Worm (Caenorhabditis elegans) whole organism, L4/young adult: ENCODE measurements around the gene Y60A9A.1.

ENCODE experiments used
- W03F9.2 ChIP-seq: fragments of 150-350 bp; optimal IDR thresholded peaks from 2 replicates; lab custom pipeline; 2014; ENCODE audit warnings: missing biosample characterization, missing genetic modification characterization
- dao-5 ChIP-seq: sonication (generic microtip); optimal IDR thresholded peaks from 2 replicates; lab custom pipeline; 2016; ENCODE audit warnings: missing genotype, missing genetic modification characterization, moderate library complexity, missing compliant biosample characterization
- him-1 ChIP-seq: sonication (generic microtip); optimal IDR thresholded peaks from 2 replicates; lab custom pipeline; 2016; ENCODE audit warnings: missing genotype, missing genetic modification reagents, missing genetic modification characterization, missing compliant biosample characterization

Gene Y60A9A.1

ce11 chrX:14377169-14377568 is at the start of gene Y60A9A.1:
Gene Y60A9A.1 (minus strand): TSS chrX:14377269.
- no peak for TF ChIP-seq dao-5 (tag; lab: Kevin White, UChicago)
- TF ChIP-seq W03F9.2 = no peak
- no peak for TF ChIP-seq him-1

DNA sequence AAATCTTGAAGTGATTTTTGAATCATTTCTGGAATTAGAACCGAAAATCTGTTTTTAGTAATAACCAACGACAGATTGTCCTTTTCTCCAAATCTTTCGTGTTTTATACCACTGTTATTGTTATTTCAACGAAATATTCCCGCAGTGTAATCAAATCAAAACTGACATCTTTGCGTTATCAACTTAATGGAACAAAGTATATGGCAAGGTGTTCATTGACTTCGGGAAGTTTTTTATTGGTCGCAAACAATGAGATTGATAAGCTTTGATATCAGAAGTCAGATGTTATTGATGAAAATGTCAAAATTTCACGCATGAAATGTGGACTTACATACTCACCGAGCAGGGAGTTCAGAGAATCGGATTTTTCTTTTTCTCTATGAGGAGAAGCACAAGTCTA is 47.6 kb upstream of the Y60A9A.1 start, which contains the start of gene F23D12.11:
TSS of gene F23D12.11 (minus strand) at position 79 of the 400 bp plus-strand sequence.
- no peak for TF ChIP-seq dao-5 (tag; lab: Kevin White, UChicago)
- no peak for TF ChIP-seq W03F9.2
- TF ChIP-seq him-1 = no peak

ce11 chrX:14424186-14424585 is 47.1 kb upstream of the Y60A9A.1 start:
- TF ChIP-seq dao-5 (tag; lab: Kevin White, UChicago) (no peak), W03F9.2 (no peak), him-1 (no peak)

DNA sequence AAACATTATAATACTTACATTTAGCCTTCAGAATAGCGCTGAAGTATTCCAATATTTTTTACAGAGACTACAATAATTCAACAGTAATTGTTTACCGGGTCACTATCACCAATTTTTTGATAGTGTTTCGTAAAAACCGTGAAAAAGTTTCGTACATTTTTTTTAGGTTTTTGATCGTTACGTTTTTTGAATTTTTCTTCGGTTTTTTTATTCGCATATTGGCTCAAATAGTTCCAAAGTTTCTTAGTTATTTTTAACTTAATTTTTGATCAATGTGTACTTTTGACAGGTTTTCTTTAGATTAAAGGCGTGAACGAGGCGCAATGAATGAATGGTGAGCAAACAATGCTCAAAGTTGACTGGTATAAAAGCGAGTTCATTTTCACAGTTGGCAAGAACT is 46.0 kb upstream of the Y60A9A.1 start, which contains the start of gene fipr-3:
TSS of gene fipr-3 (plus strand) at position 301 of the 400 bp plus-strand sequence.
- no peak for TF ChIP-seq him-1
- no peak for TF ChIP-seq dao-5 (tag; lab: Kevin White, UChicago)
- no peak for TF ChIP-seq W03F9.2

- no peak for TF ChIP-seq him-1
- TF ChIP-seq W03F9.2 = no peak
- no peak for TF ChIP-seq dao-5 (tag; lab: Kevin White, UChicago)
Measured at ce11 chrX:14421529-14421982, 44.5 kb upstream of the Y60A9A.1 start, which contains the start of gene F23D12.2. Gene F23D12.2 (minus strand): TSS chrX:14421579.

- TF ChIP-seq him-1 (no peak), W03F9.2 (no peak), dao-5 (tag; lab: Kevin White, UChicago) (no peak)
Measured at ce11 chrX:14415641-14416040, 38.6 kb upstream of the Y60A9A.1 start, which contains the start of gene F23D12.10. Gene F23D12.10 (minus strand): TSS chrX:14415741.

ce11 chrX:14412774-14413173 is 35.7 kb upstream of the Y60A9A.1 start, which contains the start of gene fbxa-179:
Gene fbxa-179 (minus strand): TSS chrX:14412874.
- TF ChIP-seq W03F9.2 (no peak), dao-5 (tag; lab: Kevin White, UChicago) (no peak), him-1 (no peak)

DNA sequence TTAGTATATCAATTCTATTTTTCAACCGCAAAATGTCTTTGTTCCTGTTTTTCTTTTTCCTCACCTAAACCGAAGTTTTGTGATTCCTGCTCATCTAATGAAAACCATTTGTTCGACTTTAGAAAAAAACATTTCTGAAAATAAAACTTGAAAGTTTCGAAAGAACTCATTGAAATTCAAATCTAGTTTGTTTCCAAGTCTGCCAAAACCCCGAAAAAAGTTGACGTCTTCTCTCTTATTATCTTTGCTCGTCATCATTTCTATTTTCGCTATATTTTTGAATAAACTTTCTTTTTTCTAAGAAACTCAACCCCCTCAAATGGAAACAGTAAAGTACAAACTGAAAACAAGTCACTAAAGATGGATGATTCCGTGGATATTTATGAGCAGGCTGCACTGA is 28.7 kb upstream of the Y60A9A.1 start, which contains the start of gene frpr-17:
TSS of gene frpr-17 (plus strand) at position 301 of the 400 bp plus-strand sequence.
- TF ChIP-seq W03F9.2 (no peak), him-1 (no peak)

- no peak for TF ChIP-seq W03F9.2
- no peak for TF ChIP-seq dao-5 (tag; lab: Kevin White, UChicago)
- TF ChIP-seq him-1 = no peak
Measured at ce11 chrX:14401230-14401629, 24.2 kb upstream of the Y60A9A.1 start.

- TF ChIP-seq him-1 (no peak), dao-5 (tag; lab: Kevin White, UChicago) (no peak), W03F9.2 (no peak)
Measured at ce11 chrX:14399035-14399434, 22.0 kb upstream of the Y60A9A.1 start.

DNA sequence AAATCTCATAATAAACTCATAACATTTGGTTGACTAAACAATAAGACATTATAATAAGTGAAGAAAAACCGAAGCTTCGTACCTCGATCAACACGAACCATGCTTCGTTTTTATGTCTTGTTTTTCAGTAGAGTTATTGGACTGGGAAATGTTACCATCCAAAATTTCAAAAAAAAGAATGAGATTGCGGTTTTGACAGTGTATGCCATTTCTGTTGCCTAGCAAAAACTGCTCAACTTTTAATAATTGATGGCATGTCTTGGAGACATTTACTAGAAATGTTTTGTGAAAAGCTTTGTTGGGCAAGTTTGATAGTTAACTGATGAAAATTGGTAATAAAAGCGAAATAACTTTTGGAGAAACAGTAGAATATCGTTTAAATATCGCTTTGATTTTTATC is 18.2 kb upstream of the Y60A9A.1 start, which contains the start of gene Y60A9.1:
TSS of gene Y60A9.1 (minus strand) at position 101 of the 400 bp plus-strand sequence.
- TF ChIP-seq W03F9.2 (no peak), dao-5 (tag; lab: Kevin White, UChicago) (no peak), him-1 (no peak)

DNA sequence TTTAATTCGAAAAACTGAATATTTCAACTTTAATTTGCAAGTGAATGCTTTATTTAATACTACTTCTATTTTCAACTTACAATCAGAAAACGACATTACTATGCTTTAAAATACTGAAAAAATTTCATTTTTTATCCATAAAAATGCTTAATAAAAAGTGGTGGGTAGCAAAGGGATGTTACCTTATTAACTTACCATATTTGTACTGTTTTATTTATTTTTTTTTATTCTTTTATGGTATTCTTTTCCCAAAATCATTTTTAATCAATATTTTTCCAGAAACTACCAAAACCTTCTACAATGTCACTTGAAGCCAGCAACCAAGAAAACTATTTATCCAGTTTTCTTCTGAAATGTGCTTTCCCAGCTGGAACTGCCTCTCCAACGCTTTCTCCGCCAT is 5.9 kb upstream of the Y60A9A.1 start, which contains the start of gene Y60A9.3:
TSS of gene Y60A9.3 (plus strand) at position 301 of the 400 bp plus-strand sequence.
- TF ChIP-seq dao-5 (tag; lab: Kevin White, UChicago) (no peak), W03F9.2 (no peak)

- no peak for TF ChIP-seq W03F9.2
- no peak for TF ChIP-seq him-1
- no peak for TF ChIP-seq dao-5 (tag; lab: Kevin White, UChicago)
Measured at ce11 chrX:14370314-14370713, 6.8 kb downstream of the Y60A9A.1 start, which contains the start of gene irk-3. Gene irk-3 (minus strand): TSS chrX:14370414.

ce11 chrX:14366081-14366480 is 11.0 kb downstream of the Y60A9A.1 start:
- TF ChIP-seq W03F9.2 (no peak), him-1 (no peak), dao-5 (tag; lab: Kevin White, UChicago) (no peak)

ce11 chrX:14359571-14359970 is 17.5 kb downstream of the Y60A9A.1 start:
- TF ChIP-seq him-1 = no peak
- no peak for TF ChIP-seq W03F9.2
- no peak for TF ChIP-seq dao-5 (tag; lab: Kevin White, UChicago)
